Fruit fly (Drosophila melanogaster): ENCODE results near the gene CG43702.
A peak's percentile ranks its signal among the peaks of the same experiment; 100 is the strongest.

CG43702 gene

dm6 chr3L:21298375-21298774, at the start of gene CG43702:
CG43702 (plus strand) TSS chr3L:21298675.
- no peak for TF ChIP-seq pan (optimal IDR thresholded peaks at IDR 0.05)
- TF ChIP-seq psq (optimal IDR thresholded peaks at IDR 0.05), result no peak
- no peak for TF ChIP-seq Dll (optimal IDR thresholded peaks at IDR 0.05)
- no peak for TF ChIP-seq usp (GFP tag; optimal IDR thresholded peaks at IDR 0.05)
- no peak for TF ChIP-seq CG8478 (optimal IDR thresholded peaks at IDR 0.05)
- TF ChIP-seq EcR (GFP tag; optimal IDR thresholded peaks at IDR 0.05), result no peak

- TF ChIP-seq Dll (optimal IDR thresholded peaks at IDR 0.05), result peak; percentile 40
- no peak for TF ChIP-seq usp (GFP tag; optimal IDR thresholded peaks at IDR 0.05)
- TF ChIP-seq pan (optimal IDR thresholded peaks at IDR 0.05), result no peak
- no peak for TF ChIP-seq CG8478 (optimal IDR thresholded peaks at IDR 0.05)
- TF ChIP-seq psq (optimal IDR thresholded peaks at IDR 0.05), result no peak
- peak in 1 of 2 experiments; percentile 2 for TF ChIP-seq EcR (GFP tag; optimal IDR thresholded peaks at IDR 0.05)
Observed at dm6 chr3L:21251381-21251780, 47.1 kb upstream of the CG43702 start.

- peak in 1 of 2 experiments; percentile 81 for TF ChIP-seq EcR (GFP tag; optimal IDR thresholded peaks at IDR 0.05)
- TF ChIP-seq psq (optimal IDR thresholded peaks at IDR 0.05), result no peak
- peak; percentile 2 for TF ChIP-seq Dll (optimal IDR thresholded peaks at IDR 0.05)
Observed at dm6 chr3L:21252525-21252924, 46.0 kb upstream of the CG43702 start.

dm6 chr3L:21252932-21253760, 45.3 kb upstream of the CG43702 start:
- TF ChIP-seq Dll (optimal IDR thresholded peaks at IDR 0.05) (peak; percentile 17), usp (GFP tag; optimal IDR thresholded peaks at IDR 0.05) (no peak), EcR (GFP tag; optimal IDR thresholded peaks at IDR 0.05) (peak; percentile 95 to 97)

- no peak for TF ChIP-seq psq (optimal IDR thresholded peaks at IDR 0.05)
- no peak for TF ChIP-seq usp (GFP tag; optimal IDR thresholded peaks at IDR 0.05)
- no peak for TF ChIP-seq Dll (optimal IDR thresholded peaks at IDR 0.05)
- peak; percentile 94 to 95 for TF ChIP-seq EcR (GFP tag; optimal IDR thresholded peaks at IDR 0.05)
Observed at dm6 chr3L:21253761-21254523, 44.5 kb upstream of the CG43702 start.

dm6 chr3L:21254524-21254972, 43.9 kb upstream of the CG43702 start:
- TF ChIP-seq usp (GFP tag; optimal IDR thresholded peaks at IDR 0.05) (no peak), EcR (GFP tag; optimal IDR thresholded peaks at IDR 0.05) (peak in 1 of 2 experiments; percentile 43)

- no peak for TF ChIP-seq pan (optimal IDR thresholded peaks at IDR 0.05)
- TF ChIP-seq usp (GFP tag; optimal IDR thresholded peaks at IDR 0.05), result no peak
- TF ChIP-seq Dll (optimal IDR thresholded peaks at IDR 0.05), result no peak
- no peak for TF ChIP-seq psq (optimal IDR thresholded peaks at IDR 0.05)
Observed at dm6 chr3L:21256062-21257023, 42.1 kb upstream of the CG43702 start.

dm6 chr3L:21257731-21258130, 40.7 kb upstream of the CG43702 start, which contains the start of gene CG43218:
CG43218 (plus strand) TSS chr3L:21258020.
- no peak for TF ChIP-seq pan (optimal IDR thresholded peaks at IDR 0.05)
- no peak for TF ChIP-seq Dll (optimal IDR thresholded peaks at IDR 0.05)
- TF ChIP-seq EcR (GFP tag; optimal IDR thresholded peaks at IDR 0.05), result no peak
- TF ChIP-seq psq (optimal IDR thresholded peaks at IDR 0.05), result no peak
- no peak for TF ChIP-seq CG8478 (optimal IDR thresholded peaks at IDR 0.05)
- no peak for TF ChIP-seq usp (GFP tag; optimal IDR thresholded peaks at IDR 0.05)

- TF ChIP-seq EcR (GFP tag; optimal IDR thresholded peaks at IDR 0.05) (peak in 1 of 2 experiments; percentile 62), pan (optimal IDR thresholded peaks at IDR 0.05) (no peak)
Observed at dm6 chr3L:21259257-21259656, 39.2 kb upstream of the CG43702 start.

dm6 chr3L:21261403-21262164, 36.9 kb upstream of the CG43702 start:
- TF ChIP-seq EcR (GFP tag; optimal IDR thresholded peaks at IDR 0.05) (peak in 1 of 2 experiments; percentile 17), Dll (optimal IDR thresholded peaks at IDR 0.05) (no peak)

dm6 chr3L:21262426-21262825, 36.0 kb upstream of the CG43702 start:
- TF ChIP-seq psq (optimal IDR thresholded peaks at IDR 0.05) (no peak), Dll (optimal IDR thresholded peaks at IDR 0.05) (no peak), usp (GFP tag; optimal IDR thresholded peaks at IDR 0.05) (no peak), CG8478 (optimal IDR thresholded peaks at IDR 0.05) (no peak)
